Worm (Caenorhabditis elegans): Measurements from ENCODE around the gene ZK353.10.

ce11 chrIII:8443557-8444131, 49.4 kb upstream of the ZK353.10 start, which contains the start of gene ufbp-1:
- TF ChIP-seq ZK546.5 (tag; optimal IDR thresholded peaks at IDR 0.05) (no peak), ama-1 (optimal IDR thresholded peaks at IDR 0.05) (peak; percentile 100), zag-1 (tag; optimal IDR thresholded peaks at IDR 0.05) (no peak), egl-27 (tag; optimal IDR thresholded peaks at IDR 0.05) (no peak), snpc-4 (tag; optimal IDR thresholded peaks at IDR 0.05) (no peak), lsy-2 (tag; optimal IDR thresholded peaks at IDR 0.05) (peak in 1 of 2 experiments; percentile 89), R02D3.7 (tag; optimal IDR thresholded peaks at IDR 0.05) (no peak)

All from whole organism, L2 larva.